Worm (Caenorhabditis elegans) whole organism, late embryonic: ENCODE measurements around the gene Y49F6B.9.

Experiments
- C08G9.2 ChIP-seq: sonication (generic microtip); optimal IDR thresholded peaks from 2 replicates; lab custom pipeline; 2016; ENCODE audit warnings: mild to moderate bottlenecking, missing genetic modification characterization, moderate library complexity, missing compliant biosample characterization
- ceh-18 ChIP-seq: sonication (generic microtip); optimal IDR thresholded peaks from 2 replicates; lab custom pipeline; 2016; ENCODE audit warnings: missing genetic modification characterization, missing compliant biosample characterization
- ceh-19 ChIP-seq: fragments of 200-800 bp; sonication (Bioruptor generic); optimal IDR thresholded peaks from 2 replicates; lab custom pipeline; 2018; ENCODE audit warnings: mild to moderate bottlenecking, missing genetic modification characterization, missing compliant biosample characterization
- ceh-24 ChIP-seq: sonication (generic microtip); optimal IDR thresholded peaks from 2 replicates; lab custom pipeline; 2016; ENCODE audit warnings: mild to moderate bottlenecking, missing genetic modification characterization, missing compliant biosample characterization
- ceh-34 ChIP-seq: sonication (generic microtip); optimal IDR thresholded peaks from 2 replicates; lab custom pipeline; 2016; ENCODE audit warnings: mild to moderate bottlenecking, missing genetic modification characterization, missing compliant biosample characterization
- dve-1 ChIP-seq: sonication (generic microtip); optimal IDR thresholded peaks from 2 replicates; lab custom pipeline; 2017; ENCODE audit warnings: antibody characterized with exemption, mild to moderate bottlenecking, missing genetic modification characterization, missing compliant biosample characterization
- ets-4 ChIP-seq: sonication (generic microtip); optimal IDR thresholded peaks from 2 replicates; lab custom pipeline; 2016; ENCODE audit warnings: missing genetic modification characterization, missing compliant biosample characterization
- fkh-10 ChIP-seq: fragments of 150-350 bp; optimal IDR thresholded peaks from 2 replicates; lab custom pipeline; 2014; ENCODE audit warnings: missing biosample characterization, missing genetic modification reagents, missing genetic modification characterization
- hlh-30 ChIP-seq: sonication (generic microtip); optimal IDR thresholded peaks from 2 replicates; lab custom pipeline; 2017; ENCODE audit warnings: antibody characterized with exemption, missing genetic modification characterization, missing compliant biosample characterization; ENCODE audit not compliant: insufficient read depth
- nfya-1 ChIP-seq: sonication (generic microtip); optimal IDR thresholded peaks from 2 replicates; lab custom pipeline; 2017; ENCODE audit warnings: missing genetic modification characterization, mild to moderate bottlenecking, missing compliant biosample characterization, antibody characterized with exemption, moderate library complexity
- pax-1 ChIP-seq: fragments of 150-350 bp; optimal IDR thresholded peaks from 2 replicates; lab custom pipeline; 2014; ENCODE audit warnings: missing biosample characterization, missing genetic modification characterization
- pha-4 ChIP-seq: fragments of 150-350 bp; optimal IDR thresholded peaks from 2 replicates; lab custom pipeline; 2018; ENCODE audit warnings: missing biosample characterization, missing genetic modification reagents, missing genetic modification characterization
- rnt-1 ChIP-seq: sonication (generic microtip); optimal IDR thresholded peaks from 2 replicates; lab custom pipeline; 2016; ENCODE audit warnings: missing genetic modification characterization, missing compliant biosample characterization
- unc-86 ChIP-seq: sonication (generic microtip); optimal IDR thresholded peaks from 2 replicates; lab custom pipeline; 2016; ENCODE audit warnings: missing genetic modification characterization, missing compliant biosample characterization

ce11 chrII:3477171-3477570, 22.0 kb downstream of the Y49F6B.9 start, which contains the start of gene fbxb-104:
- TF ChIP-seq nfya-1 (tag; lab: Kevin White, UChicago) (no peak), unc-86 (tag; lab: Kevin White, UChicago) (no peak), rnt-1 (no peak), ceh-18 (no peak), ets-4 (tag; lab: Kevin White, UChicago) (no peak), C08G9.2 (no peak), pha-4 (no peak), pax-1 (tag; lab: Kevin White, UChicago) (no peak), fkh-10 (no peak), hlh-30 (tag; lab: Kevin White, UChicago) (no peak), ceh-24 (no peak), ceh-34 (tag; lab: Kevin White, UChicago) (no peak), ceh-19 (no peak), dve-1 (tag; lab: Kevin White, UChicago) (no peak)
